Worm (Caenorhabditis elegans): ENCODE data around the gene taf-9.

taf-9 gene

ce11 chrIII:13657975-13658374, 33.9 kb downstream of the taf-9 start (continued):
- TF ChIP-seq vab-7 (GFP tag; IDR thresholded peaks at IDR 0.05) (no peak), lin-38 (GFP tag; IDR thresholded peaks at IDR 0.05) (no peak), jun-1 (tag; optimal IDR thresholded peaks at IDR 0.05) (no peak), dve-1 (tag; optimal IDR thresholded peaks at IDR 0.05; ENCODE audit: insufficient read depth) (peak; percentile 16), F37D6.2 (tag; optimal IDR thresholded peaks at IDR 0.05) (no peak), unc-62 (GFP tag; optimal IDR thresholded peaks at IDR 0.05 in 1 of 2) (no peak), unc-62 (tag; optimal IDR thresholded peaks at IDR 0.05) (no peak), mes-2 (tag; optimal IDR thresholded peaks at IDR 0.05; ENCODE audit: poor library complexity, severe bottlenecking) (peak; percentile 36), lin-39 (tag; optimal IDR thresholded peaks at IDR 0.05) (no peak), snpc-4 (tag; optimal IDR thresholded peaks at IDR 0.05) (no peak), zip-2 (tag; optimal IDR thresholded peaks at IDR 0.05) (no peak), lin-15B (tag; optimal IDR thresholded peaks at IDR 0.05) (no peak), cey-2 (tag; optimal IDR thresholded peaks at IDR 0.05; ENCODE audit: borderline replicate concordance, insufficient read depth) (no peak), zfp-2 (tag; optimal IDR thresholded peaks at IDR 0.05) (no peak), gei-8 (GFP tag; optimal IDR thresholded peaks at IDR 0.05) (no peak), nhr-11 (tag; optimal IDR thresholded peaks at IDR 0.05) (no peak), daf-16 (GFP tag; optimal IDR thresholded peaks at IDR 0.05) (no peak), daf-16 (tag; optimal IDR thresholded peaks at IDR 0.05) (peak; percentile 28), aly-2 (tag; optimal IDR thresholded peaks at IDR 0.05) (no peak), Y105C5A.15 (GFP tag; IDR thresholded peaks at IDR 0.05) (no peak), ceh-44 (GFP tag; IDR thresholded peaks at IDR 0.05) (no peak), dmd-9 (GFP tag; IDR thresholded peaks at IDR 0.05) (no peak), mdt-29 (GFP tag; IDR thresholded peaks at IDR 0.05) (no peak), D1046.2 (GFP tag; IDR thresholded peaks at IDR 0.05) (no peak), mxl-2 (GFP tag; conservative IDR thresholded peaks at IDR 0.05) (no peak), T26A8.4 (GFP tag; IDR thresholded peaks at IDR 0.05) (no peak), hlh-11 (tag; optimal IDR thresholded peaks at IDR 0.05) (peak; percentile 40), zag-1 (tag; optimal IDR thresholded peaks at IDR 0.05) (no peak), nhr-28 (tag; optimal IDR thresholded peaks at IDR 0.05) (peak; percentile 34), saeg-2 (GFP tag; IDR thresholded peaks at IDR 0.05) (no peak), dmd-8 (GFP tag; IDR thresholded peaks at IDR 0.05) (no peak), ceh-32 (tag; optimal IDR thresholded peaks at IDR 0.05; ENCODE audit: poor library complexity) (no peak), sdz-12 (GFP tag; optimal IDR thresholded peaks at IDR 0.05) (no peak), ctbp-1 (GFP tag; IDR thresholded peaks at IDR 0.05) (no peak), ces-1 (GFP tag; optimal IDR thresholded peaks at IDR 0.05) (no peak), unc-130 (GFP tag; optimal IDR thresholded peaks at IDR 0.05) (no peak), nhr-102 (tag; optimal IDR thresholded peaks at IDR 0.05) (no peak), nhr-42 (GFP tag; IDR thresholded peaks at IDR 0.05) (no peak), lim-7 (GFP tag; IDR thresholded peaks at IDR 0.05) (0 out of 2 replicates have a peak, but pooled peaks have one; percentile 35), ceh-28 (tag; optimal IDR thresholded peaks at IDR 0.05) (no peak), tra-1 (GFP tag; IDR thresholded peaks at IDR 0.05) (no peak), hlh-30 (tag; optimal IDR thresholded peaks at IDR 0.05; ENCODE audit: insufficient read depth) (no peak), F49E8.2 (tag; optimal IDR thresholded peaks at IDR 0.05; ENCODE audit: borderline replicate concordance) (no peak), nhr-237 (tag; optimal IDR thresholded peaks at IDR 0.05) (no peak), nhr-25 (tag; optimal IDR thresholded peaks at IDR 0.05; ENCODE audit: borderline replicate concordance, insufficient read depth) (no peak), ceh-62 (tag; optimal IDR thresholded peaks at IDR 0.05) (no peak), F44E2.7 (GFP tag; IDR thresholded peaks at IDR 0.05) (no peak), ama-1 (optimal IDR thresholded peaks at IDR 0.05) (no peak), ceh-82 (tag; optimal IDR thresholded peaks at IDR 0.05) (no peak), madf-5 (GFP tag; IDR thresholded peaks at IDR 0.05) (no peak), spr-1 (tag; optimal IDR thresholded peaks at IDR 0.05) (no peak), madf-9 (GFP tag; conservative IDR thresholded peaks at IDR 0.05) (no peak), rbr-2 (tag; optimal IDR thresholded peaks at IDR 0.05) (no peak)

Data from whole organism, L4 larva.